Worm (Caenorhabditis elegans) whole organism, L2 larva: ENCODE results near the gene F42H10.6.

Experiments
- alr-1 ChIP-seq: fragments of 150-350 bp; optimal IDR thresholded peaks from 2 replicates; lab custom pipeline; 2014; ENCODE audit warnings: missing biosample characterization, missing genetic modification characterization
- ceh-82 ChIP-seq: fragments of 150-350 bp; optimal IDR thresholded peaks from 2 replicates; lab custom pipeline; 2014; ENCODE audit warnings: missing biosample characterization, missing genetic modification characterization
- elt-3 ChIP-seq: sonication (generic microtip); optimal IDR thresholded peaks from 2 replicates; lab custom pipeline; 2017; ENCODE audit warnings: missing biosample characterization, missing genetic modification characterization
- zag-1 ChIP-seq: fragments of 150-350 bp; optimal IDR thresholded peaks from 2 replicates; lab custom pipeline; 2014; ENCODE audit warnings: missing biosample characterization, missing genetic modification characterization
- ztf-1 ChIP-seq: fragments of 200-800 bp; sonication (Bioruptor generic); conservative IDR thresholded peaks from 2 replicates; pipeline ENCODE4 v1.3.6; 2022; ENCODE audit warnings: missing genetic modification characterization, missing compliant biosample characterization
- ztf-11 ChIP-seq: sonication (generic microtip); optimal IDR thresholded peaks from 2 replicates; lab custom pipeline; 2017; ENCODE audit warnings: missing biosample characterization, missing genetic modification characterization
- ztf-4 ChIP-seq: fragments of 150-350 bp; optimal IDR thresholded peaks from 2 replicates; lab custom pipeline; 2014; ENCODE audit warnings: missing biosample characterization, missing genetic modification characterization

DNA sequence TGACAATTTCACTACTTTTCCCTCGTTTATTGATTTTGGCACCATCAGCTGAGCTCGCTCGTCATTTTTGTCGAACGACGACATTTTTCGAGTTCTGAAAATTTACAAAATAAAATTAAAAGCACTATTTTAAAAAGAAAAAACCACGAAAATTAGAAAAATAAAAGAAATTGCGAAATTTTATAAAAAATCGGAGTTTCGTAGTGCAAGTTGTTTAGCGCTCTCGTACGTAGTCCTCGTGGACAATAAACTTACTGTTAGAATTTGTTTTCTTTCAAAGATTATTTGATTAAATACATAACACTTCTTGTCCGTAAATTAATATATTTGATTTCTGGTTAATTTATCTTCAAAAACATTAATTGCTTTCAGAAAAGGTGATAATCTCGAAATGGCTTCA lies 10.0 kb upstream of the F42H10.6 start, which contains the start of the genes ess-2 and F42H10.2:
- TF ChIP-seq ceh-82 (tag; lab: Kevin White, UChicago) (no peak), ztf-1 (GFP tag; lab: Robert Waterston, UW) (no peak), zag-1 (tag; lab: Kevin White, UChicago) (no peak), ztf-4 (no peak), ztf-11 (tag; lab: Kevin White, UChicago) (no peak), alr-1 (tag; lab: Kevin White, UChicago) (no peak), elt-3 (no peak)
